Worm (Caenorhabditis elegans): Measurements from ENCODE around the gene nlp-67.

- no peak for TF ChIP-seq ztf-11 (tag; optimal IDR thresholded peaks at IDR 0.05)
- TF ChIP-seq snpc-4 (tag; optimal IDR thresholded peaks at IDR 0.05): no peak
- TF ChIP-seq nhr-237 (tag; optimal IDR thresholded peaks at IDR 0.05): no peak
- no peak for TF ChIP-seq lsy-2 (tag; optimal IDR thresholded peaks at IDR 0.05)
- TF ChIP-seq ces-1 (GFP tag; optimal IDR thresholded peaks at IDR 0.05): no peak
- TF ChIP-seq lin-13 (tag; optimal IDR thresholded peaks at IDR 0.05): no peak
- no peak for TF ChIP-seq elt-1 (tag; optimal IDR thresholded peaks at IDR 0.05; ENCODE audit: borderline replicate concordance, insufficient read depth)
- no peak for TF ChIP-seq hlh-1 (tag; optimal IDR thresholded peaks at IDR 0.05)
- no peak for TF ChIP-seq mab-5 (tag; optimal IDR thresholded peaks at IDR 0.05)
- TF ChIP-seq mep-1 (tag; optimal IDR thresholded peaks at IDR 0.05): no peak
Observed at ce11 chrX:16217749-16218148, 33.6 kb downstream of the nlp-67 start.
